Worm (Caenorhabditis elegans): Measurements from ENCODE around the gene sri-32.
"Not testable (repeated sequence)": the region's sequence is repeated elsewhere in the genome, so short reads cannot be mapped to it uniquely, and the experiment has no call there.

The sri-32 gene

DNA sequence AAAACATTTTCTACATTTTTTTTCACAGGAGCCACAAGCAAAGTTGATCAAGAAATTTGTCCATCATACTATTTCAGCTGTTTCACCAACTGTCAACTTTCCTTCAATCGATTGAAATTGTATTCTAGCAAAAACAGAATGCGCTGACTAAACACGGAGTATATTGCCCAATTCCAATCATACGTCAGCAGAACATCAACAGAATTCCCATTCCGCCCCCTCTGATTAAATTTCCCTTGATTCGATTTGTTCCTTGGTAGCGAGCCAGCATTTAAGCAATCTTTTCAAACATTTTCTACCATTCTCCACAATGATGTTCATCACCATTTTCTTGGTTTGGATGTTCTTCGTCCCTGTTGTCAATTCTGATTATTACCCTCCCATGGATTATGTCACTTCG is 8.4 kb downstream of the sri-32 start, which contains the start of gene T10D4.15:
Gene T10D4.15, plus strand, starts transcription at position 301 of the 400 bp plus-strand sequence.
- TF ChIP-seq ZK546.5 (tag; optimal IDR thresholded peaks at IDR 0.05): no peak
- no peak for TF ChIP-seq unc-62 (GFP tag; optimal IDR thresholded peaks at IDR 0.05)
- no peak for TF ChIP-seq ceh-9 (tag; optimal IDR thresholded peaks at IDR 0.05)
- TF ChIP-seq aly-2 (tag; optimal IDR thresholded peaks at IDR 0.05): no peak
- TF ChIP-seq skn-1 (tag; optimal IDR thresholded peaks at IDR 0.05): no peak
- TF ChIP-seq lin-15B (tag; optimal IDR thresholded peaks at IDR 0.05): no peak
- TF ChIP-seq nhr-11 (tag; optimal IDR thresholded peaks at IDR 0.05): no peak
- TF ChIP-seq nhr-25 (tag; optimal IDR thresholded peaks at IDR 0.05): no peak
- no peak for TF ChIP-seq nhr-23 (tag; optimal IDR thresholded peaks at IDR 0.05)
- TF ChIP-seq tbx-2 (tag; optimal IDR thresholded peaks at IDR 0.05): no peak
- no peak for TF ChIP-seq pha-4 (tag; optimal IDR thresholded peaks at IDR 0.05)
- no peak for TF ChIP-seq elt-2 (tag; optimal IDR thresholded peaks at IDR 0.05)
- no peak for TF ChIP-seq fkh-2 (tag; optimal IDR thresholded peaks at IDR 0.05)
- TF ChIP-seq elt-3 (tag; optimal IDR thresholded peaks at IDR 0.05): no peak
- TF ChIP-seq egl-27 (tag; optimal IDR thresholded peaks at IDR 0.05): no peak
- no peak for TF ChIP-seq ceh-82 (tag; optimal IDR thresholded peaks at IDR 0.05)
- no peak for TF ChIP-seq nhr-43 (tag; optimal IDR thresholded peaks at IDR 0.05; ENCODE audit: poor library complexity, severe bottlenecking)
- TF ChIP-seq nhr-77 (tag; optimal IDR thresholded peaks at IDR 0.05): no peak
- TF ChIP-seq nhr-76 (tag; optimal IDR thresholded peaks at IDR 0.05): no peak

DNA sequence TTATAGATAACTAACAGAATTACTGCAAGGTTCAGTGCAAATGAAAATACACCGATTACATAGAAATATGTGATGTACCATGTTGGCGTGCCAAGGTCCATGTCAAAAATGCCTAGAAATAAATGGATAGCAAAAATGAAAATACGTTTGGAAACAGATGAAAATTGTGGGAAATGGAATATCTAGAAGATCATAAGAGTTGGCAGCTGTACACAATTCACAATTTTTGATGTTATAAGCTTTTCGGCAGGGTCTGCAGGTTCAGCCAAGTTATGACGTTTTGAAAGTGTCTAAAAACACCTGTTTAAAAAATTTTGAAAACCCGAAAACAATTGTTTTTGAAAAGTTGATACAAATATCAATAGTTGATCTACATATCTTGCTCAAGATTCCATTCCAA is 9.7 kb downstream of the sri-32 start, which contains the start of gene sri-43:
Gene sri-43, minus strand, starts transcription at position 101 of the 400 bp plus-strand sequence.
- not testable (repeated sequence) for TF ChIP-seq nhr-12, pqm-1, elt-2 (tag; optimal IDR thresholded peaks at IDR 0.05)

DNA sequence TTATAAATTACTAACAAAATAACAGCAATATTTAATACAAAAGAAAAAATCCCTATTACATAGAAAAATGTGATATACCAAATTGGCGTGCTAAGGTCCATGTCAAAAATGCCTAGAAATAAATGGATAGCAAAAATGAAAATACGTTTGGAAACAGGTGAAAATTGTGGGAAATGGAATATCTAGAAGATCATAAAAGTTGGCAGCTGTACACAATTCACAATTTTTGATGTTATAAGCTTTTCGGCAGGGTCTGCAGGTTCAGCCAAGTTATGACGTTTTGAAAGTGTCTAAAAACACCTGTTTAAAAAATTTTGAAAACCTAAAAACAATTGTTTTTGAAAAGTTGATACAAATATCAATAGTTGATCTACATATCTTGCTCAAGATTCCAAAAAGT is 11.4 kb downstream of the sri-32 start, which contains the start of gene sri-42:
Gene sri-42, minus strand, starts transcription at position 101 of the 400 bp plus-strand sequence.
- TF ChIP-seq pha-4, ceh-9, nhr-67 (tag; optimal IDR thresholded peaks at IDR 0.05): not testable (repeated sequence)

- no peak for TF ChIP-seq nhr-67 (tag; optimal IDR thresholded peaks at IDR 0.05)
- TF ChIP-seq nhr-25 (tag; optimal IDR thresholded peaks at IDR 0.05): no peak
- TF ChIP-seq pha-4 (tag; optimal IDR thresholded peaks at IDR 0.05): no peak
- no peak for TF ChIP-seq ceh-28 (tag; optimal IDR thresholded peaks at IDR 0.05)
- TF ChIP-seq daf-12 (tag; optimal IDR thresholded peaks at IDR 0.05): no peak
- no peak for TF ChIP-seq ceh-82 (tag; optimal IDR thresholded peaks at IDR 0.05)
- no peak for TF ChIP-seq skn-1 (tag; optimal IDR thresholded peaks at IDR 0.05)
- no peak for TF ChIP-seq nhr-237 (tag; optimal IDR thresholded peaks at IDR 0.05)
- TF ChIP-seq egl-5 (tag; optimal IDR thresholded peaks at IDR 0.05): no peak
- no peak for TF ChIP-seq mml-1 (tag; optimal IDR thresholded peaks at IDR 0.05)
- no peak for TF ChIP-seq elt-1 (tag; optimal IDR thresholded peaks at IDR 0.05)
- TF ChIP-seq ZK546.5 (tag; optimal IDR thresholded peaks at IDR 0.05): no peak
- TF ChIP-seq aly-2 (tag; optimal IDR thresholded peaks at IDR 0.05): no peak
Observed at ce11 chrII:3137804-3138203, 16.5 kb downstream of the sri-32 start, which contains the start of gene sri-54. sri-54 (minus strand) TSS chrII:3137904.

DNA sequence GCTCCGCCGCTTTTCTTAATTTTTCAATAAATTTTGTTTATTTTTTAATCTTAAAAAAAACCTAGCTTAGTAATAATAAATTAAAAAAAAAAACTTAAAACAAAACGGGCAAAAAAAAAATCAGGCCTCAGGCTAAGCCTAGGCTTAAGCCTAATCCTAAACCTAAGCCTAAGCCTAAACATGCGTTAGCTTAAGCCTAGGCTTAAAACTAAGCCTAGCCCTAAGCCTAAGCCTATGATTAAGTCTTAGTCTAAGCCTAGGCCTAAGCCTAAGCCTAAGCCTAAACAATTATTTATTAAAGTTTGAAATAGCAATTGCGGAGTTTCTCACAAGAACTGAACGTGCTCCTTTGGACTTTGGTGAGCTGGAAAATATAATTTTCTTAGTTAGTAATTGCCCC is 19.0 kb downstream of the sri-32 start:
- TF ChIP-seq ceh-82 (tag; optimal IDR thresholded peaks at IDR 0.05) (no peak), ceh-16 (tag; optimal IDR thresholded peaks at IDR 0.05) (no peak), nhr-67 (tag; optimal IDR thresholded peaks at IDR 0.05) (no peak), nhr-76 (tag; optimal IDR thresholded peaks at IDR 0.05) (no peak), hmg-11 (tag; optimal IDR thresholded peaks at IDR 0.05) (no peak), ZK546.5 (tag; optimal IDR thresholded peaks at IDR 0.05) (no peak), ztf-11 (tag; optimal IDR thresholded peaks at IDR 0.05) (no peak), nhr-77 (tag; optimal IDR thresholded peaks at IDR 0.05) (no peak), eor-1 (tag; optimal IDR thresholded peaks at IDR 0.05) (no peak), pha-4 (tag; optimal IDR thresholded peaks at IDR 0.05) (no peak), unc-39 (tag; optimal IDR thresholded peaks at IDR 0.05) (no peak)

Data from whole organism, L3 larva.